Worm (Caenorhabditis elegans) whole organism, early embryonic: ENCODE measurements around the gene idhb-1.

Experiments used
- ama-1 ChIP-seq: fragments of 150-350 bp; optimal IDR thresholded peaks from 2 replicates; lab custom pipeline; 2014
- hnd-1 ChIP-seq: sonication (generic microtip); optimal IDR thresholded peaks from 2 replicates; lab custom pipeline; 2016; ENCODE audit warnings: missing genetic modification characterization, missing compliant biosample characterization
- tbx-37 ChIP-seq: fragments of 200-800 bp; sonication (Bioruptor generic); conservative IDR thresholded peaks from 2 replicates; pipeline ENCODE4 v1.3.6; 2022; ENCODE audit warnings: missing genetic modification reagents, missing genetic modification characterization, missing compliant biosample characterization

ce11 chrX:14131476-14131875 lies 42.4 kb downstream of the idhb-1 start:
- TF ChIP-seq tbx-37 (GFP tag; lab: Robert Waterston, UW) (no peak), hnd-1 (tag; lab: Kevin White, UChicago) (no peak), ama-1 (lab: Kevin White, UChicago) (no peak)
